Worm (Caenorhabditis elegans) whole organism, mixed stage, embryonic: ENCODE measurements around the gene M02D8.2.

Experiments used
- blmp-1 ChIP-seq: fragments of 150-350 bp; optimal IDR thresholded peaks from 2 replicates; lab custom pipeline; 2014; ENCODE audit warnings: missing biosample characterization, missing genetic modification characterization
- ceh-43 ChIP-seq: fragments of 200-800 bp; sonication (Bioruptor generic); optimal IDR thresholded peaks from 2 replicates; lab custom pipeline; 2018; ENCODE audit warnings: mild to moderate bottlenecking, missing genetic modification characterization, moderate library complexity, missing compliant biosample characterization
- drap-1 ChIP-seq: fragments of 200-800 bp; sonication (Bioruptor generic); optimal IDR thresholded peaks from 3 replicates; lab custom pipeline; 2018; ENCODE audit warnings: mild to moderate bottlenecking, missing genetic modification characterization, missing compliant biosample characterization
- lsy-2 ChIP-seq: fragments of 150-350 bp; optimal IDR thresholded peaks from 2 replicates; lab custom pipeline; 2014; ENCODE audit warnings: missing biosample characterization, missing genetic modification characterization
- nhr-237 ChIP-seq: fragments of 150-350 bp; optimal IDR thresholded peaks from 2 replicates; lab custom pipeline; 2014; ENCODE audit warnings: missing biosample characterization, missing genetic modification characterization
- nhr-76 ChIP-seq: sonication (generic microtip); optimal IDR thresholded peaks from 2 replicates; lab custom pipeline; 2017; ENCODE audit warnings: missing biosample characterization, missing genetic modification characterization
- pha-4 ChIP-seq: fragments of 150-350 bp; optimal IDR thresholded peaks from 2 replicates; lab custom pipeline; 2018; ENCODE audit warnings: missing biosample characterization, missing genetic modification reagents, missing genetic modification characterization
- sptf-1 ChIP-seq: sonication (generic microtip); optimal IDR thresholded peaks from 2 replicates; lab custom pipeline; 2017; ENCODE audit warnings: mild to moderate bottlenecking, missing genetic modification characterization, moderate library complexity, missing compliant biosample characterization
- unc-62 ChIP-seq: fragments of 150-350 bp; optimal IDR thresholded peaks from 2 replicates; lab custom pipeline; 2014; ENCODE audit warnings: missing biosample characterization, missing genetic modification reagents, missing genetic modification characterization
- ztf-11 ChIP-seq: fragments of 150-350 bp; optimal IDR thresholded peaks from 2 replicates; lab custom pipeline; 2014; ENCODE audit warnings: missing biosample characterization, missing genetic modification characterization

ce11 chrX:8770316-8770715, 30.8 kb downstream of the M02D8.2 start:
- no peak for TF ChIP-seq lsy-2 (tag; lab: Kevin White, UChicago)
- TF ChIP-seq nhr-237 (tag; lab: Kevin White, UChicago), result no peak
- no peak for TF ChIP-seq unc-62 (GFP tag; lab: Kevin White, UChicago)
- TF ChIP-seq nhr-76 (tag; lab: Kevin White, UChicago), result no peak
- no peak for TF ChIP-seq sptf-1
- TF ChIP-seq drap-1 (GFP tag; lab: Kevin White, UChicago), result no peak
- no peak for TF ChIP-seq ztf-11 (tag; lab: Kevin White, UChicago)
- no peak for TF ChIP-seq ceh-43 (GFP tag; lab: Kevin White, UChicago)
- TF ChIP-seq blmp-1 (tag; lab: Kevin White, UChicago), result no peak
- no peak for TF ChIP-seq pha-4
